Fruit fly (Drosophila melanogaster): ENCODE results near the gene Wnt5.

The Wnt5 gene

dm6 chrX:18534393-18534792 lies 29.2 kb upstream of the Wnt5 start (continued):
- TF ChIP-seq fkh (GFP tag; optimal IDR thresholded peaks at IDR 0.05) (no peak), CG31627 (GFP tag; optimal IDR thresholded peaks at IDR 0.05) (no peak), CG32006 (GFP tag; optimal IDR thresholded peaks at IDR 0.05) (no peak), cyc (GFP tag; optimal IDR thresholded peaks at IDR 0.05) (no peak), CG34406 (GFP tag; optimal IDR thresholded peaks at IDR 0.05) (no peak), esn (GFP tag; optimal IDR thresholded peaks at IDR 0.05) (no peak), salr (GFP tag; optimal IDR thresholded peaks at IDR 0.05) (no peak), vri (GFP tag; optimal IDR thresholded peaks at IDR 0.05) (no peak), svp (GFP tag) (peak; percentile 50), Hr39 (GFP tag; optimal IDR thresholded peaks at IDR 0.05) (no peak), CG3919 (GFP tag; optimal IDR thresholded peaks at IDR 0.05) (no peak), Smox (GFP tag; optimal IDR thresholded peaks at IDR 0.05) (no peak), CG8319 (GFP tag; optimal IDR thresholded peaks at IDR 0.05) (no peak), dsx (GFP tag; optimal IDR thresholded peaks at IDR 0.05; ENCODE audit: poor library complexity, severe bottlenecking) (peak; percentile 10)

- TF ChIP-seq vri (GFP tag; optimal IDR thresholded peaks at IDR 0.05) (no peak), dac (GFP tag; optimal IDR thresholded peaks at IDR 0.05) (no peak), CG16779 (tag; optimal IDR thresholded peaks at IDR 0.05) (no peak), acj6 (GFP tag; optimal IDR thresholded peaks at IDR 0.05) (peak; percentile 16), CG34406 (GFP tag; optimal IDR thresholded peaks at IDR 0.05) (peak; percentile 11), CG11762 (GFP tag; optimal IDR thresholded peaks at IDR 0.05; ENCODE audit: insufficient read depth) (no peak), fd85E (GFP tag; optimal IDR thresholded peaks at IDR 0.05) (no peak), CG6163 (GFP tag; IDR thresholded peaks at IDR 0.05) (no peak), Sox102F (GFP tag; optimal IDR thresholded peaks at IDR 0.05) (peak; percentile 16), fkh (GFP tag; optimal IDR thresholded peaks at IDR 0.05) (no peak), CG4318 (GFP tag; optimal IDR thresholded peaks at IDR 0.05) (no peak), CG31627 (GFP tag; optimal IDR thresholded peaks at IDR 0.05) (peak; percentile 19), cyc (GFP tag; optimal IDR thresholded peaks at IDR 0.05) (no peak), CG6808 (GFP tag; optimal IDR thresholded peaks at IDR 0.05) (peak; percentile 5), CG3919 (GFP tag; optimal IDR thresholded peaks at IDR 0.05) (peak; percentile 3), CG7368 (GFP tag; optimal IDR thresholded peaks at IDR 0.05) (no peak), CG8319 (GFP tag; optimal IDR thresholded peaks at IDR 0.05) (no peak), OdsH (GFP tag; optimal IDR thresholded peaks at IDR 0.05) (peak; percentile 13), Ets21C (GFP tag; optimal IDR thresholded peaks at IDR 0.05) (no peak), spab (GFP tag; optimal IDR thresholded peaks at IDR 0.05) (no peak), Lpt (GFP tag; optimal IDR thresholded peaks at IDR 0.05) (no peak), Hr39 (GFP tag; optimal IDR thresholded peaks at IDR 0.05) (peak; percentile 20), CG1621 (tag; optimal IDR thresholded peaks at IDR 0.05) (no peak), CG32006 (GFP tag; optimal IDR thresholded peaks at IDR 0.05) (peak; percentile 13), CG6854 (GFP tag; optimal IDR thresholded peaks at IDR 0.05) (no peak), Blimp-1 (GFP tag; optimal IDR thresholded peaks at IDR 0.05) (no peak), CG11902 (GFP tag; optimal IDR thresholded peaks at IDR 0.05) (no peak), CG15336 (GFP tag; IDR thresholded peaks at IDR 0.05) (no peak), Hr4 (GFP tag; optimal IDR thresholded peaks at IDR 0.05) (no peak), CG3032 (tag; optimal IDR thresholded peaks at IDR 0.05) (no peak), lz (GFP tag; optimal IDR thresholded peaks at IDR 0.05) (peak; percentile 39), CG6276 (GFP tag; optimal IDR thresholded peaks at IDR 0.05) (no peak), Sox14 (GFP tag; optimal IDR thresholded peaks at IDR 0.05) (peak; percentile 23), salr (GFP tag; optimal IDR thresholded peaks at IDR 0.05) (no peak), topi (GFP tag; optimal IDR thresholded peaks at IDR 0.05) (peak; percentile 39), CG11294 (GFP tag; IDR thresholded peaks at IDR 0.05) (no peak), CG6792 (GFP tag; optimal IDR thresholded peaks at IDR 0.05) (peak; percentile 10), dsx (GFP tag; optimal IDR thresholded peaks at IDR 0.05; ENCODE audit: poor library complexity, severe bottlenecking) (no peak), net (GFP tag; optimal IDR thresholded peaks at IDR 0.05) (no peak), pdm3 (GFP tag; optimal IDR thresholded peaks at IDR 0.05) (peak; percentile 18), svp (GFP tag) (peak; percentile 80), CG10631 (GFP tag; optimal IDR thresholded peaks at IDR 0.05) (no peak), Eip75B (GFP tag; optimal IDR thresholded peaks at IDR 0.05) (no peak), esn (GFP tag; optimal IDR thresholded peaks at IDR 0.05) (peak; percentile 53), Eip93F (GFP tag; optimal IDR thresholded peaks at IDR 0.05) (no peak), CG10669 (GFP tag; optimal IDR thresholded peaks at IDR 0.05) (no peak), Smox (GFP tag; optimal IDR thresholded peaks at IDR 0.05) (peak; percentile 36), Hr38 (GFP tag; optimal IDR thresholded peaks at IDR 0.05) (no peak)
These were observed 28.1 kb upstream of the Wnt5 start for dm6 chrX:18533308-18533707.

Measured in whole organism, prepupa.